Fruit fly (Drosophila melanogaster) whole organism, adult: ENCODE data around the gene CG43707.

ENCODE experiments used
- CG11617 ChIP-seq: fragments of 200-800 bp; sonication (Bioruptor generic); optimal IDR thresholded peaks from 2 replicates; lab custom pipeline; 2017; ENCODE audit warnings: mild to moderate bottlenecking, missing biosample characterization, missing genetic modification reagents, missing genetic modification characterization
- CG12768 ChIP-seq: fragments of 200-800 bp; sonication (Bioruptor generic); optimal IDR thresholded peaks from 2 replicates; lab custom pipeline; 2017; ENCODE audit warnings: missing biosample characterization, missing genetic modification characterization, mild to moderate bottlenecking, moderate library complexity, missing genetic modification reagents
- CG14711 ChIP-seq: fragments of 200-800 bp; sonication (Bioruptor generic); optimal IDR thresholded peaks from 2 replicates; lab custom pipeline; 2018; ENCODE audit warnings: missing biosample characterization, mild to moderate bottlenecking, missing genetic modification characterization, moderate library complexity
- CG1620 ChIP-seq: fragments of 200-800 bp; sonication (Bioruptor generic); optimal IDR thresholded peaks from 2 replicates; lab custom pipeline; 2016; ENCODE audit warnings: missing biosample characterization, missing genetic modification characterization
- CG33017 ChIP-seq: fragments of 200-800 bp; sonication (Bioruptor generic); optimal IDR thresholded peaks from 2 replicates; lab custom pipeline; 2018; ENCODE audit warnings: missing biosample characterization, mild to moderate bottlenecking, missing genetic modification characterization, moderate library complexity
- CG5204 ChIP-seq: fragments of 200-800 bp; sonication (Bioruptor generic); optimal IDR thresholded peaks from 2 replicates; lab custom pipeline; 2016; ENCODE audit warnings: missing biosample characterization, missing genetic modification characterization
- CG7045 ChIP-seq: fragments of 200-800 bp; sonication (Bioruptor generic); optimal IDR thresholded peaks from 2 replicates; lab custom pipeline; 2017; ENCODE audit warnings: missing biosample characterization, mild to moderate bottlenecking, missing genetic modification characterization
- CG7101 ChIP-seq: fragments of 200-800 bp; sonication (Bioruptor generic); optimal IDR thresholded peaks from 2 replicates; lab custom pipeline; 2018; ENCODE audit warnings: missing biosample characterization, mild to moderate bottlenecking, missing genetic modification characterization, moderate library complexity
- Clk ChIP-seq: fragments of 200-800 bp; sonication (Bioruptor generic); optimal IDR thresholded peaks from 2 replicates; lab custom pipeline; 2017; ENCODE audit warnings: missing biosample characterization, missing genetic modification characterization
- Crg-1 ChIP-seq: fragments of 200-800 bp; sonication (Bioruptor generic); optimal IDR thresholded peaks from 2 replicates; lab custom pipeline; 2016; ENCODE audit warnings: missing biosample characterization, missing genetic modification characterization
- Hr96 ChIP-seq: fragments of 200-800 bp; sonication (Bioruptor generic); optimal IDR thresholded peaks from 2 replicates; lab custom pipeline; 2016; ENCODE audit warnings: missing biosample characterization, missing genetic modification characterization
- Mnt ChIP-seq: fragments of 200-800 bp; sonication (Bioruptor generic); optimal IDR thresholded peaks from 2 replicates; lab custom pipeline; 2016; ENCODE audit warnings: missing biosample characterization, mild to moderate bottlenecking, missing genetic modification characterization
- bab1 ChIP-seq: fragments of 200-800 bp; sonication (Bioruptor generic); optimal IDR thresholded peaks from 3 replicates; lab custom pipeline; 2019; ENCODE audit warnings: missing biosample characterization, mild to moderate bottlenecking, missing genetic modification characterization, moderate library complexity
- cic ChIP-seq: fragments of 200-800 bp; sonication (Bioruptor generic); optimal IDR thresholded peaks from 2 replicates; lab custom pipeline; 2017; ENCODE audit warnings: missing biosample characterization, mild to moderate bottlenecking, missing genetic modification characterization, moderate library complexity
- cnc ChIP-seq, 2 experiments: fragments of >200 bp; optimal IDR thresholded peaks; 2 replicates each; lab custom pipeline; 2017
- kay ChIP-seq: fragments of 200-800 bp; sonication (Bioruptor generic); peaks from one replicate; lab custom pipeline; 2016; ENCODE audit warnings: missing biosample characterization, missing genetic modification characterization, borderline replicate concordance
- ovo ChIP-seq: fragments of 200-800 bp; sonication (Bioruptor generic); optimal IDR thresholded peaks from 2 replicates; lab custom pipeline; 2016; ENCODE audit warnings: missing biosample characterization, missing genetic modification characterization
- pad ChIP-seq: fragments of 200-800 bp; sonication (Bioruptor generic); optimal IDR thresholded peaks from 3 replicates; lab custom pipeline; 2017; ENCODE audit warnings: missing biosample characterization, missing genetic modification characterization, mild to moderate bottlenecking, moderate library complexity, missing genetic modification reagents
- tj ChIP-seq: fragments of 200-800 bp; sonication (Bioruptor generic); optimal IDR thresholded peaks from 3 replicates; lab custom pipeline; 2017; ENCODE audit warnings: missing biosample characterization, mild to moderate bottlenecking, missing genetic modification characterization, moderate library complexity
- toe ChIP-seq: fragments of 200-800 bp; sonication (Bioruptor generic); optimal IDR thresholded peaks from 2 replicates; lab custom pipeline; 2016; ENCODE audit warnings: missing biosample characterization, missing genetic modification characterization

Gene CG43707

dm6 chr2L:3776614-3777196, 19.6 kb downstream of the CG43707 start:
- TF ChIP-seq Hr96, result no peak
- peak; percentile 77 for TF ChIP-seq CG14711
- no peak for TF ChIP-seq kay (GFP tag; lab: Kevin White, UChicago)
- no peak for TF ChIP-seq Mnt (GFP tag; lab: Kevin White, UChicago)
- TF ChIP-seq cnc (optimal IDR thresholded peaks at IDR 0.05; lab: Kevin White, UChicago), result no peak
- no peak for TF ChIP-seq Crg-1 (GFP tag; lab: Kevin White, UChicago)
- TF ChIP-seq cic (GFP tag; lab: Kevin White, UChicago), result no peak
- peak; percentile 25 for TF ChIP-seq CG11617
- TF ChIP-seq tj (GFP tag; lab: Kevin White, UChicago), result peak; percentile 97
- TF ChIP-seq CG12768, result no peak
- peak; percentile 83 for TF ChIP-seq CG7101
- peak; percentile 33 for TF ChIP-seq CG7045 (GFP tag; lab: Kevin White, UChicago)
- no peak for TF ChIP-seq CG1620 (GFP tag; lab: Kevin White, UChicago)
- peak; percentile 74 for TF ChIP-seq CG33017 (tag; lab: Kevin White, UChicago)
- peak; percentile 61 for TF ChIP-seq bab1 (GFP tag; lab: Kevin White, UChicago)
- peak; percentile 18 for TF ChIP-seq ovo
- no peak for TF ChIP-seq Clk (GFP tag; lab: Kevin White, UChicago)
- TF ChIP-seq CG5204, result peak; percentile 23
- peak; percentile 26 for TF ChIP-seq pad (GFP tag; lab: Kevin White, UChicago)
- TF ChIP-seq toe, result no peak

DNA sequence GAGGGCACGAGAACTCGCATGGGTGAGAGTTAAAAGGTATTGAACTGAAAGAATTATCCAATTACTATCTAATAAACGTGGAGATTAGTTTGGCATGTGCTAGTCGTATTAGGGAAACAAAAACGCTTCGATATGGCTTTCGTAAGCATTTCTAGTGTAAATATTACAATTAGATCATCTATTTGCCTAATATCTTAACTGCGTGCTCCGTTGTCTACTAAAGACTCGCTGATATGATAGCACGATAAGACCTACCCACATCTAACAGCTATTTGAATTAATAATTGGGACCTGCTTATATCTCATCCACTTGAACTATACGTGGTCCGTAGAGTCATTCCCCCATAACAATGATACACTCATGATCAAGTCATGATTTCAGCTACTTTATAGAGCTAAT, 20.4 kb downstream of the CG43707 start:
- TF ChIP-seq CG11617 (no peak), cic (GFP tag; lab: Kevin White, UChicago) (no peak), cnc (optimal IDR thresholded peaks at IDR 0.05; lab: Kevin White, UChicago) (no peak), kay (GFP tag; lab: Kevin White, UChicago) (no peak), toe (no peak), tj (GFP tag; lab: Kevin White, UChicago) (no peak), CG7045 (GFP tag; lab: Kevin White, UChicago) (no peak), Hr96 (no peak), bab1 (GFP tag; lab: Kevin White, UChicago) (no peak), CG12768 (no peak), CG14711 (no peak), ovo (no peak), Crg-1 (GFP tag; lab: Kevin White, UChicago) (no peak)

dm6 chr2L:3778157-3779060, 21.4 kb downstream of the CG43707 start:
- TF ChIP-seq CG12768, result no peak
- peak; percentile 41 for TF ChIP-seq Hr96
- no peak for TF ChIP-seq Clk (GFP tag; lab: Kevin White, UChicago)
- TF ChIP-seq CG5204, result peak; percentile 4
- TF ChIP-seq cic (GFP tag; lab: Kevin White, UChicago), result peak; percentile 34
- no peak for TF ChIP-seq CG7045 (GFP tag; lab: Kevin White, UChicago)
- TF ChIP-seq tj (GFP tag; lab: Kevin White, UChicago), result peak; percentile 43
- peak; percentile 38 for TF ChIP-seq CG7101
- no peak for TF ChIP-seq CG33017 (tag; lab: Kevin White, UChicago)
- peak; percentile 43 for TF ChIP-seq toe
- TF ChIP-seq kay (GFP tag; lab: Kevin White, UChicago), result peak; percentile 66
- TF ChIP-seq Mnt (GFP tag; lab: Kevin White, UChicago), result peak; percentile 16
- no peak for TF ChIP-seq CG11617
- no peak for TF ChIP-seq Crg-1 (GFP tag; lab: Kevin White, UChicago)
- no peak for TF ChIP-seq CG1620 (GFP tag; lab: Kevin White, UChicago)

dm6 chr2L:3779143-3779788, 22.2 kb downstream of the CG43707 start:
- TF ChIP-seq cnc (optimal IDR thresholded peaks at IDR 0.05; lab: Kevin White, UChicago) (no peak), kay (GFP tag; lab: Kevin White, UChicago) (peak; percentile 82), CG7101 (peak; percentile 36), Mnt (GFP tag; lab: Kevin White, UChicago) (no peak), CG12768 (peak; percentile 39), Hr96 (peak; percentile 9), CG1620 (GFP tag; lab: Kevin White, UChicago) (no peak), cic (GFP tag; lab: Kevin White, UChicago) (peak; percentile 68), toe (peak; percentile 26), CG14711 (no peak), CG7045 (GFP tag; lab: Kevin White, UChicago) (peak; percentile 22), CG33017 (tag; lab: Kevin White, UChicago) (peak; percentile 80), CG11617 (peak; percentile 78), bab1 (GFP tag; lab: Kevin White, UChicago) (peak; percentile 3), CG5204 (peak; percentile 9)

DNA sequence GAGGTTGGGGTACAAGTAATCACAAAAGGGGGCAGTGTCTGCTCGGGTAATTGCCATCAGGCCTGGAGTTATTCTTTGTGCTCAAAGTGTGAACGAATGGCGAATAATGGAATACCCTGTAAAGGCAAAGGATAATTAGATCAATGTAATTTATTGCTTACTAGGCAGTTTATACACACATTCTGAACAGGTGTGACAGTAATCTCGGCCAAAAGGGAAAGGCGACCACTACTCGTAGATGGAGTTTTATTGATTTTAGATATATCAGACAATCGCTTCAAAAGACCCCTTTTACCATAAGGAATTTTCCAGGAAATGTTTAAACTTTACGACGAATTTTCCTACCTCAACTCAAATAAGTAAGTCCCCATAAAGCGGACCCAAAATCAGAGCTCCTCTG, 23.5 kb downstream of the CG43707 start:
- no peak for TF ChIP-seq kay (GFP tag; lab: Kevin White, UChicago)
- no peak for TF ChIP-seq CG7045 (GFP tag; lab: Kevin White, UChicago)
- no peak for TF ChIP-seq tj (GFP tag; lab: Kevin White, UChicago)
- no peak for TF ChIP-seq CG12768
- no peak for TF ChIP-seq Hr96
- no peak for TF ChIP-seq pad (GFP tag; lab: Kevin White, UChicago)
- TF ChIP-seq CG1620 (GFP tag; lab: Kevin White, UChicago), result no peak
- TF ChIP-seq CG5204, result no peak
- TF ChIP-seq CG14711, result no peak
- no peak for TF ChIP-seq cnc (optimal IDR thresholded peaks at IDR 0.05; lab: Kevin White, UChicago)
- no peak for TF ChIP-seq CG7101
- no peak for TF ChIP-seq Mnt (GFP tag; lab: Kevin White, UChicago)
- no peak for TF ChIP-seq bab1 (GFP tag; lab: Kevin White, UChicago)
- no peak for TF ChIP-seq toe
- TF ChIP-seq Clk (GFP tag; lab: Kevin White, UChicago), result no peak
- TF ChIP-seq ovo, result no peak
- no peak for TF ChIP-seq cic (GFP tag; lab: Kevin White, UChicago)
- TF ChIP-seq CG33017 (tag; lab: Kevin White, UChicago), result no peak
- no peak for TF ChIP-seq Crg-1 (GFP tag; lab: Kevin White, UChicago)
